Worm (Caenorhabditis elegans) whole organism, early embryonic: ENCODE measurements around the gene Y105C5A.26.

ENCODE experiments used
- B0310.2 ChIP-seq: sonication (generic microtip); optimal IDR thresholded peaks from 2 replicates; lab custom pipeline; 2016; ENCODE audit warnings: mild to moderate bottlenecking, missing genetic modification characterization, missing compliant biosample characterization
- F13C5.2 ChIP-seq: sonication (generic microtip); optimal IDR thresholded peaks from 2 replicates; lab custom pipeline; 2017; ENCODE audit warnings: mild to moderate bottlenecking, missing genetic modification characterization, inconsistent platforms, missing compliant biosample characterization
- aly-1 ChIP-seq: sonication (generic microtip); optimal IDR thresholded peaks from 2 replicates; lab custom pipeline; 2016; ENCODE audit warnings: missing genetic modification characterization, missing compliant biosample characterization
- ama-1 ChIP-seq: fragments of 150-350 bp; optimal IDR thresholded peaks from 2 replicates; lab custom pipeline; 2014
- ceh-13 ChIP-seq: fragments of 200-800 bp; sonication (Bioruptor generic); optimal IDR thresholded peaks from 2 replicates; lab custom pipeline; 2018; ENCODE audit warnings: mild to moderate bottlenecking, missing genetic modification characterization, missing compliant biosample characterization
- ceh-36 ChIP-seq: sonication (generic microtip); optimal IDR thresholded peaks from 2 replicates; lab custom pipeline; 2016; ENCODE audit warnings: missing genetic modification characterization, inconsistent platforms, missing compliant biosample characterization
- ets-7 ChIP-seq: sonication (generic microtip); optimal IDR thresholded peaks from 2 replicates; lab custom pipeline; 2016; ENCODE audit warnings: missing genotype, missing genetic modification characterization, missing compliant biosample characterization
- flt-1 ChIP-seq: fragments of 200-800 bp; sonication (Bioruptor generic); IDR thresholded peaks from 2 replicates; pipeline ENCODE4 v1.3.6; 2022; ENCODE audit warnings: missing genetic modification characterization, missing compliant biosample characterization
- hmbx-1 ChIP-seq: sonication (generic microtip); optimal IDR thresholded peaks from 2 replicates; lab custom pipeline; 2016; ENCODE audit warnings: mild to moderate bottlenecking, missing genetic modification characterization, missing compliant biosample characterization
- hmg-4 ChIP-seq: fragments of 200-800 bp; sonication (Bioruptor generic); optimal IDR thresholded peaks from 2 replicates; lab custom pipeline; 2018; ENCODE audit warnings: mild to moderate bottlenecking, missing genetic modification characterization, missing compliant biosample characterization
- hnd-1 ChIP-seq: sonication (generic microtip); optimal IDR thresholded peaks from 2 replicates; lab custom pipeline; 2016; ENCODE audit warnings: missing genetic modification characterization, missing compliant biosample characterization
- pes-1 ChIP-seq: fragments of 200-800 bp; sonication (Bioruptor generic); IDR thresholded peaks from 2 replicates; pipeline ENCODE4 v1.3.6; 2022; ENCODE audit warnings: missing genetic modification reagents, missing genetic modification characterization, missing compliant biosample characterization
- scrt-1 ChIP-seq: fragments of 200-800 bp; sonication (Bioruptor generic); IDR thresholded peaks from 2 replicates; pipeline ENCODE4 v1.3.6; 2022; ENCODE audit warnings: missing genetic modification characterization, missing compliant biosample characterization
- sea-1 ChIP-seq: fragments of 200-800 bp; sonication (Bioruptor generic); conservative IDR thresholded peaks from 2 replicates; pipeline ENCODE4 v1.3.6; 2022; ENCODE audit warnings: missing genetic modification characterization, missing compliant biosample characterization
- tbx-11 ChIP-seq: fragments of 200-800 bp; sonication (Bioruptor generic); IDR thresholded peaks from 2 replicates; pipeline ENCODE4 v1.3.6; 2022; ENCODE audit warnings: missing genetic modification characterization, missing compliant biosample characterization
- tbx-37 ChIP-seq: fragments of 200-800 bp; sonication (Bioruptor generic); conservative IDR thresholded peaks from 2 replicates; pipeline ENCODE4 v1.3.6; 2022; ENCODE audit warnings: missing genetic modification reagents, missing genetic modification characterization, missing compliant biosample characterization
- tra-4 ChIP-seq: sonication (generic microtip); optimal IDR thresholded peaks from 2 replicates; lab custom pipeline; 2017; ENCODE audit warnings: missing genetic modification characterization, missing compliant biosample characterization

Gene Y105C5A.26

ce11 chrIV:15691829-15692228 lies 10.5 kb upstream of the Y105C5A.26 start:
- TF ChIP-seq aly-1 (tag; lab: Kevin White, UChicago) (no peak), tbx-37 (no peak), tra-4 (tag; lab: Kevin White, UChicago) (no peak), ceh-13 (GFP tag; lab: Kevin White, UChicago) (no peak), pes-1 (no peak), sea-1 (GFP tag; lab: Robert Waterston, UW) (no peak), hmg-4 (no peak), flt-1 (GFP tag; lab: Robert Waterston, UW) (no peak), scrt-1 (GFP tag; lab: Robert Waterston, UW) (no peak), ets-7 (tag; lab: Kevin White, UChicago) (no peak), B0310.2 (no peak), F13C5.2 (tag; lab: Kevin White, UChicago) (no peak), ceh-36 (tag; lab: Kevin White, UChicago) (no peak), tbx-11 (GFP tag; lab: Robert Waterston, UW) (no peak)

- no peak for TF ChIP-seq hmg-4
- no peak for TF ChIP-seq ets-7 (tag; lab: Kevin White, UChicago)
- no peak for TF ChIP-seq B0310.2
- TF ChIP-seq tbx-11 (GFP tag; lab: Robert Waterston, UW) = no peak
These were observed 7.5 kb upstream of the Y105C5A.26 start, which contains the start of gene Y105C5A.15 for ce11 chrIV:15688524-15689479. TSS of gene Y105C5A.15 (plus strand) at chrIV:15689201.

- TF ChIP-seq ceh-13 (GFP tag; lab: Kevin White, UChicago) (no peak), sea-1 (GFP tag; lab: Robert Waterston, UW) (no peak), ama-1 (lab: Kevin White, UChicago) (no peak), hmbx-1 (tag; lab: Kevin White, UChicago) (no peak), flt-1 (GFP tag; lab: Robert Waterston, UW) (no peak), hmg-4 (no peak), B0310.2 (no peak), ceh-36 (tag; lab: Kevin White, UChicago) (no peak), tra-4 (tag; lab: Kevin White, UChicago) (no peak), aly-1 (tag; lab: Kevin White, UChicago) (no peak), tbx-37 (no peak), pes-1 (no peak), ets-7 (tag; lab: Kevin White, UChicago) (no peak), tbx-11 (GFP tag; lab: Robert Waterston, UW) (no peak), hnd-1 (tag; lab: Kevin White, UChicago) (no peak)
These were observed 6.5 kb upstream of the Y105C5A.26 start for ce11 chrIV:15687825-15688224.

- no peak for TF ChIP-seq F13C5.2 (tag; lab: Kevin White, UChicago)
These were observed 4.9 kb upstream of the Y105C5A.26 start for ce11 chrIV:15686233-15686632.

ce11 chrIV:15684521-15684920 lies 3.2 kb upstream of the Y105C5A.26 start:
- TF ChIP-seq ceh-36 (tag; lab: Kevin White, UChicago) = no peak
- TF ChIP-seq tbx-11 (GFP tag; lab: Robert Waterston, UW) = no peak
- no peak for TF ChIP-seq pes-1
- no peak for TF ChIP-seq ama-1 (lab: Kevin White, UChicago)
- no peak for TF ChIP-seq sea-1 (GFP tag; lab: Robert Waterston, UW)
- TF ChIP-seq ceh-13 (GFP tag; lab: Kevin White, UChicago) = no peak
- no peak for TF ChIP-seq B0310.2
- TF ChIP-seq hmg-4 = no peak
- no peak for TF ChIP-seq tra-4 (tag; lab: Kevin White, UChicago)
- TF ChIP-seq F13C5.2 (tag; lab: Kevin White, UChicago) = no peak
- TF ChIP-seq aly-1 (tag; lab: Kevin White, UChicago) = no peak
- TF ChIP-seq flt-1 (GFP tag; lab: Robert Waterston, UW) = no peak
- TF ChIP-seq tbx-37 = no peak
- TF ChIP-seq scrt-1 (GFP tag; lab: Robert Waterston, UW) = no peak
- TF ChIP-seq hnd-1 (tag; lab: Kevin White, UChicago) = no peak
- no peak for TF ChIP-seq hmbx-1 (tag; lab: Kevin White, UChicago)
- no peak for TF ChIP-seq ets-7 (tag; lab: Kevin White, UChicago)

- TF ChIP-seq ceh-36 (tag; lab: Kevin White, UChicago) (no peak), hnd-1 (tag; lab: Kevin White, UChicago) (no peak), hmg-4 (no peak), ama-1 (lab: Kevin White, UChicago) (no peak)
These were observed 8.4 kb downstream of the Y105C5A.26 start for ce11 chrIV:15672994-15673393.

- TF ChIP-seq scrt-1 (GFP tag; lab: Robert Waterston, UW) (no peak), F13C5.2 (tag; lab: Kevin White, UChicago) (no peak), flt-1 (GFP tag; lab: Robert Waterston, UW) (no peak), tbx-11 (GFP tag; lab: Robert Waterston, UW) (no peak), ceh-13 (GFP tag; lab: Kevin White, UChicago) (no peak), pes-1 (no peak), hnd-1 (tag; lab: Kevin White, UChicago) (no peak), ets-7 (tag; lab: Kevin White, UChicago) (no peak)
These were observed 22.9 kb downstream of the Y105C5A.26 start for ce11 chrIV:15658444-15658843.

- no peak for TF ChIP-seq hmg-4
- TF ChIP-seq aly-1 (tag; lab: Kevin White, UChicago) = no peak
- TF ChIP-seq tbx-37 = no peak
- TF ChIP-seq ets-7 (tag; lab: Kevin White, UChicago) = no peak
- no peak for TF ChIP-seq tbx-11 (GFP tag; lab: Robert Waterston, UW)
- no peak for TF ChIP-seq ama-1 (lab: Kevin White, UChicago)
- no peak for TF ChIP-seq tra-4 (tag; lab: Kevin White, UChicago)
- no peak for TF ChIP-seq pes-1
- no peak for TF ChIP-seq B0310.2
- no peak for TF ChIP-seq hnd-1 (tag; lab: Kevin White, UChicago)
- no peak for TF ChIP-seq sea-1 (GFP tag; lab: Robert Waterston, UW)
- TF ChIP-seq hmbx-1 (tag; lab: Kevin White, UChicago) = no peak
- no peak for TF ChIP-seq flt-1 (GFP tag; lab: Robert Waterston, UW)
- TF ChIP-seq ceh-36 (tag; lab: Kevin White, UChicago) = no peak
- no peak for TF ChIP-seq scrt-1 (GFP tag; lab: Robert Waterston, UW)
- TF ChIP-seq ceh-13 (GFP tag; lab: Kevin White, UChicago) = no peak
- no peak for TF ChIP-seq F13C5.2 (tag; lab: Kevin White, UChicago)
These were observed 33.1 kb downstream of the Y105C5A.26 start for ce11 chrIV:15648245-15648644.
